Worm (Caenorhabditis elegans): ENCODE measurements around the gene efn-3.

DNA sequence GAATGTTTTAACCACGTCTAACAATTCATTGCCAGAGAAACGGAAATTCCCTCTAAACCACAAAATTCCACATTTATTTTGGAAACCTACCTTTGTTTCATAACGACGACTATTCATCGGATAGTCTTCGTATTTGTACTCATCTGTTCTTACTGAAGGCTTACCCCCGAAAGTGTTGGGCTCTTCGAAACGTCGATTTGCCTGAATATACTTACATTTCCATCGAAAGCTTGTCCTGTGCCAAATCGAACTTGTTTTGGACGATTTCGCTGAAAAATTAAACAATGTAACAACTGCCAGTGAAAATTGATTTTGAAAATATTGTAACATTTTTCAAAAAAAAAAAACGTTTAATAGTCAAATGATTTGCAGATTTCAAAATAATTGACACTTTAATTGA lies 14.7 kb downstream of the efn-3 start, which contains the start of gene F02D10.3:
- TF ChIP-seq cog-1 (tag; optimal IDR thresholded peaks at IDR 0.05) (no peak), ref-1 (GFP tag; conservative IDR thresholded peaks at IDR 0.05) (no peak), med-1 (GFP tag; optimal IDR thresholded peaks at IDR 0.05; ENCODE audit: insufficient read depth) (no peak), klf-2 (GFP tag; conservative IDR thresholded peaks at IDR 0.05) (no peak), ztf-29 (GFP tag; IDR thresholded peaks at IDR 0.05) (no peak), tab-1 (GFP tag; IDR thresholded peaks at IDR 0.05) (no peak), ztf-23 (GFP tag; IDR thresholded peaks at IDR 0.05) (no peak), flt-1 (GFP tag; IDR thresholded peaks at IDR 0.05) (no peak)

Data from whole organism, midembryonic.